Fruit fly (Drosophila melanogaster) whole organism, embryonic: ENCODE results near the gene CG5080.
A peak's percentile ranks its signal among the peaks of the same experiment; 100 is the strongest.

ENCODE experiments used
- Abd-B ChIP-seq: fragments of 200-800 bp; sonication (Bioruptor generic); optimal IDR thresholded peaks from 2 replicates; lab custom pipeline; 2018; ENCODE audit warnings: missing biosample characterization, mild to moderate bottlenecking, missing genetic modification characterization, moderate library complexity
- Ada2b ChIP-seq: fragments of 200-800 bp; sonication (Bioruptor generic); IDR thresholded peaks from 2 replicates; pipeline ENCODE4 v1.3.6; 2022; ENCODE audit warnings: missing biosample characterization, missing genetic modification characterization
- BEAF-32 ChIP-seq: fragments of 200-800 bp; sonication (Bioruptor generic); optimal IDR thresholded peaks from 3 replicates; lab custom pipeline; 2017; ENCODE audit warnings: missing biosample characterization, missing genetic modification characterization, mild to moderate bottlenecking, moderate library complexity, missing genetic modification reagents
- Blimp-1 ChIP-seq: fragments of 200-800 bp; sonication (Bioruptor generic); optimal IDR thresholded peaks from 3 replicates; lab custom pipeline; 2018; ENCODE audit warnings: missing biosample characterization, missing genetic modification characterization, mild to moderate bottlenecking, moderate library complexity, missing genetic modification reagents
- CG10431 ChIP-seq: fragments of 200-800 bp; sonication (Bioruptor generic); optimal IDR thresholded peaks from 3 replicates; lab custom pipeline; 2018; ENCODE audit warnings: missing biosample characterization, mild to moderate bottlenecking, missing genetic modification characterization
- CG10462 ChIP-seq: fragments of 200-800 bp; sonication (Bioruptor generic); optimal IDR thresholded peaks from 2 replicates; lab custom pipeline; 2016; ENCODE audit warnings: missing biosample characterization, missing genetic modification characterization
- CG10543 ChIP-seq: fragments of 200-800 bp; sonication (Bioruptor generic); optimal IDR thresholded peaks from 3 replicates; lab custom pipeline; 2017; ENCODE audit warnings: missing biosample characterization, mild to moderate bottlenecking, missing genetic modification characterization, moderate library complexity
- CG10959 ChIP-seq: fragments of 200-800 bp; sonication (Bioruptor generic); IDR thresholded peaks from 2 replicates; pipeline ENCODE4 v1.3.6; 2022; ENCODE audit warnings: missing biosample characterization, missing genetic modification characterization
- CG11093 ChIP-seq: fragments of 200-800 bp; sonication (Bioruptor generic); IDR thresholded peaks from 3 replicates; pipeline ENCODE4 v1.3.6; 2022; ENCODE audit warnings: missing biosample characterization, missing genetic modification characterization
- CG12659 ChIP-seq: fragments of 200-800 bp; sonication (Bioruptor generic); optimal IDR thresholded peaks from 3 replicates; lab custom pipeline; 2017; ENCODE audit warnings: mild to moderate bottlenecking, missing biosample characterization, missing genetic modification reagents, missing genetic modification characterization
- CG17385 ChIP-seq: fragments of 200-800 bp; sonication (Bioruptor generic); optimal IDR thresholded peaks from 3 replicates; lab custom pipeline; 2018; ENCODE audit warnings: missing biosample characterization, mild to moderate bottlenecking, missing genetic modification characterization
- CG2712 ChIP-seq: fragments of 200-800 bp; optimal IDR thresholded peaks from 3 replicates; lab custom pipeline; 2019; ENCODE audit warnings: missing biosample characterization, mild to moderate bottlenecking, missing genetic modification characterization, moderate library complexity
- CG4820 ChIP-seq: fragments of 200-800 bp; sonication (Bioruptor generic); optimal IDR thresholded peaks from 3 replicates; lab custom pipeline; 2016; ENCODE audit warnings: missing biosample characterization, missing genetic modification characterization
- CG6254 ChIP-seq: fragments of 200-800 bp; sonication (Bioruptor generic); optimal IDR thresholded peaks from 3 replicates; lab custom pipeline; 2017; ENCODE audit warnings: mild to moderate bottlenecking, missing biosample characterization, missing genetic modification reagents, missing genetic modification characterization
- CG6689 ChIP-seq: fragments of 200-800 bp; sonication (Bioruptor generic); IDR thresholded peaks from 2 replicates; pipeline ENCODE4 v1.3.6; 2022; ENCODE audit warnings: missing biosample characterization, missing genetic modification characterization
- CG7271 ChIP-seq: fragments of 200-800 bp; sonication (Bioruptor generic); optimal IDR thresholded peaks from 2 replicates; lab custom pipeline; 2018; ENCODE audit warnings: missing biosample characterization, mild to moderate bottlenecking, missing genetic modification characterization, moderate library complexity
- CG9797 ChIP-seq: fragments of 200-800 bp; sonication (Bioruptor generic); optimal IDR thresholded peaks from 3 replicates; lab custom pipeline; 2018; ENCODE audit warnings: missing biosample characterization, mild to moderate bottlenecking, missing genetic modification characterization
- Ets97D ChIP-seq: fragments of 200-800 bp; sonication (Bioruptor generic); optimal IDR thresholded peaks from 3 replicates; lab custom pipeline; 2016; ENCODE audit warnings: missing biosample characterization, missing genetic modification characterization
- HLH3B ChIP-seq: fragments of 200-800 bp; sonication (Bioruptor generic); IDR thresholded peaks from 2 replicates; pipeline ENCODE4 v1.3.6; 2022; ENCODE audit warnings: missing biosample characterization, missing genetic modification characterization
- Hey ChIP-seq: fragments of 200-800 bp; sonication (Bioruptor generic); optimal IDR thresholded peaks from 3 replicates; lab custom pipeline; 2018; ENCODE audit warnings: missing biosample characterization, mild to moderate bottlenecking, missing genetic modification characterization
- HmgZ ChIP-seq: fragments of 200-800 bp; sonication (Bioruptor generic); optimal IDR thresholded peaks from 2 replicates; lab custom pipeline; 2018; ENCODE audit warnings: missing biosample characterization, mild to moderate bottlenecking, missing genetic modification characterization
- Mrtf ChIP-seq: fragments of 200-800 bp; sonication (Bioruptor generic); IDR thresholded peaks from 3 replicates; pipeline ENCODE4 v1.3.6; 2022; ENCODE audit warnings: missing biosample characterization, missing genetic modification characterization
- NFAT ChIP-seq: fragments of 200-800 bp; sonication (Bioruptor generic); IDR thresholded peaks from 2 replicates; pipeline ENCODE4 v1.3.6; 2022; ENCODE audit warnings: missing biosample characterization, missing genetic modification characterization
- Oaz ChIP-seq: fragments of 200-800 bp; sonication (Bioruptor generic); IDR thresholded peaks from 2 replicates; pipeline ENCODE4 v1.3.6; 2022; ENCODE audit warnings: missing biosample characterization, missing genetic modification characterization
- Ravus ChIP-seq: fragments of 200-800 bp; sonication (Bioruptor generic); IDR thresholded peaks from 2 replicates; pipeline ENCODE4 v1.3.6; 2022; ENCODE audit warnings: missing biosample characterization, missing genetic modification characterization
- YL-1 ChIP-seq: fragments of 200-800 bp; sonication (Bioruptor generic); optimal IDR thresholded peaks from 3 replicates; lab custom pipeline; 2017; ENCODE audit warnings: missing biosample characterization, mild to moderate bottlenecking, missing genetic modification characterization
- al ChIP-seq: fragments of 200-800 bp; sonication (Bioruptor generic); IDR thresholded peaks from 2 replicates; pipeline ENCODE4 v1.3.6; 2022; ENCODE audit warnings: missing biosample characterization, missing genetic modification characterization
- ap ChIP-seq: fragments of 200-800 bp; sonication (Bioruptor generic); IDR thresholded peaks from 2 replicates; pipeline ENCODE4 v1.3.6; 2022; ENCODE audit warnings: missing biosample characterization, missing genetic modification characterization
- bbx ChIP-seq: fragments of 200-800 bp; sonication (Bioruptor generic); IDR thresholded peaks from 2 replicates; pipeline ENCODE4 v1.3.6; 2022; ENCODE audit warnings: missing biosample characterization, missing genetic modification characterization; ENCODE audit not compliant: partially characterized antibody
- da ChIP-seq: fragments of 200-800 bp; sonication (Bioruptor generic); optimal IDR thresholded peaks from 2 replicates; lab custom pipeline; 2016; ENCODE audit warnings: missing biosample characterization, missing genetic modification characterization
- dmrt11E ChIP-seq: fragments of 200-800 bp; sonication (Bioruptor generic); optimal IDR thresholded peaks from 3 replicates; lab custom pipeline; 2018; ENCODE audit warnings: missing biosample characterization, mild to moderate bottlenecking, missing genetic modification characterization, moderate library complexity
- esg ChIP-seq: fragments of 200-800 bp; sonication (Bioruptor generic); conservative IDR thresholded peaks from 2 replicates; pipeline ENCODE4 v1.3.6; 2022; ENCODE audit warnings: missing biosample characterization, missing genetic modification characterization
- ind ChIP-seq: fragments of 200-800 bp; sonication (Bioruptor generic); optimal IDR thresholded peaks from 3 replicates; lab custom pipeline; 2016; ENCODE audit warnings: missing biosample characterization, missing genetic modification characterization
- jing ChIP-seq: fragments of 200-800 bp; sonication (Bioruptor generic); optimal IDR thresholded peaks from 2 replicates; lab custom pipeline; 2018; ENCODE audit warnings: missing biosample characterization, mild to moderate bottlenecking, missing genetic modification characterization
- kah ChIP-seq: fragments of 200-800 bp; sonication (Bioruptor generic); optimal IDR thresholded peaks from 2 replicates; lab custom pipeline; 2018; ENCODE audit warnings: missing biosample characterization, mild to moderate bottlenecking, missing genetic modification characterization
- pum ChIP-seq: fragments of 200-800 bp; sonication (Bioruptor generic); optimal IDR thresholded peaks from 2 replicates; lab custom pipeline; 2016; ENCODE audit warnings: missing biosample characterization, missing genetic modification characterization
- row ChIP-seq: fragments of 200-800 bp; sonication (Bioruptor generic); IDR thresholded peaks from 3 replicates; pipeline ENCODE4 v1.3.6; 2022; ENCODE audit warnings: missing biosample characterization, missing genetic modification characterization
- schlank ChIP-seq: fragments of 200-800 bp; sonication (Bioruptor generic); optimal IDR thresholded peaks from 2 replicates; lab custom pipeline; 2018; ENCODE audit warnings: missing biosample characterization, mild to moderate bottlenecking, missing genetic modification characterization
- sd ChIP-seq: fragments of 200-800 bp; sonication (Bioruptor generic); optimal IDR thresholded peaks from 3 replicates; lab custom pipeline; 2018; ENCODE audit warnings: missing biosample characterization, mild to moderate bottlenecking, missing genetic modification characterization, moderate library complexity
- sens-2 ChIP-seq: fragments of 200-800 bp; sonication (Bioruptor generic); IDR thresholded peaks from 2 replicates; pipeline ENCODE4 v1.3.6; 2022; ENCODE audit warnings: missing biosample characterization, missing genetic modification characterization
- sim ChIP-seq: fragments of 200-800 bp; sonication (Bioruptor generic); IDR thresholded peaks from 2 replicates; pipeline ENCODE4 v1.3.6; 2022; ENCODE audit warnings: missing biosample characterization, missing genetic modification characterization
- sima ChIP-seq: fragments of 200-800 bp; sonication (Bioruptor generic); optimal IDR thresholded peaks from 2 replicates; lab custom pipeline; 2016; ENCODE audit warnings: missing biosample characterization, missing genetic modification characterization
- sisA ChIP-seq: fragments of 200-800 bp; sonication (Bioruptor generic); IDR thresholded peaks from 2 replicates; pipeline ENCODE4 v1.3.6; 2022; ENCODE audit warnings: missing biosample characterization, missing genetic modification characterization
- slou ChIP-seq: fragments of 200-800 bp; sonication (Bioruptor generic); optimal IDR thresholded peaks from 3 replicates; lab custom pipeline; 2016; ENCODE audit warnings: missing biosample characterization, missing genetic modification characterization
- slp2 ChIP-seq: fragments of 200-800 bp; sonication (Bioruptor generic); optimal IDR thresholded peaks from 2 replicates; lab custom pipeline; 2016; ENCODE audit warnings: missing biosample characterization, missing genetic modification characterization
- sqz ChIP-seq: fragments of 200-800 bp; sonication (Bioruptor generic); optimal IDR thresholded peaks from 3 replicates; lab custom pipeline; 2018; ENCODE audit warnings: missing biosample characterization, mild to moderate bottlenecking, missing genetic modification characterization
- wdn ChIP-seq: fragments of 200-800 bp; sonication (Bioruptor generic); IDR thresholded peaks from 2 replicates; pipeline ENCODE4 v1.3.6; 2022; ENCODE audit warnings: missing biosample characterization, missing genetic modification characterization
- z ChIP-seq: fragments of 200-800 bp; sonication (Bioruptor generic); IDR thresholded peaks from 3 replicates; pipeline ENCODE4 v1.3.6; 2022; ENCODE audit warnings: missing biosample characterization, missing genetic modification characterization
- zfh1 ChIP-seq: fragments of 200-800 bp; sonication (Bioruptor generic); IDR thresholded peaks from 3 replicates; pipeline ENCODE4 v1.3.6; 2022; ENCODE audit warnings: missing biosample characterization, missing genetic modification characterization

CG5080 gene

DNA sequence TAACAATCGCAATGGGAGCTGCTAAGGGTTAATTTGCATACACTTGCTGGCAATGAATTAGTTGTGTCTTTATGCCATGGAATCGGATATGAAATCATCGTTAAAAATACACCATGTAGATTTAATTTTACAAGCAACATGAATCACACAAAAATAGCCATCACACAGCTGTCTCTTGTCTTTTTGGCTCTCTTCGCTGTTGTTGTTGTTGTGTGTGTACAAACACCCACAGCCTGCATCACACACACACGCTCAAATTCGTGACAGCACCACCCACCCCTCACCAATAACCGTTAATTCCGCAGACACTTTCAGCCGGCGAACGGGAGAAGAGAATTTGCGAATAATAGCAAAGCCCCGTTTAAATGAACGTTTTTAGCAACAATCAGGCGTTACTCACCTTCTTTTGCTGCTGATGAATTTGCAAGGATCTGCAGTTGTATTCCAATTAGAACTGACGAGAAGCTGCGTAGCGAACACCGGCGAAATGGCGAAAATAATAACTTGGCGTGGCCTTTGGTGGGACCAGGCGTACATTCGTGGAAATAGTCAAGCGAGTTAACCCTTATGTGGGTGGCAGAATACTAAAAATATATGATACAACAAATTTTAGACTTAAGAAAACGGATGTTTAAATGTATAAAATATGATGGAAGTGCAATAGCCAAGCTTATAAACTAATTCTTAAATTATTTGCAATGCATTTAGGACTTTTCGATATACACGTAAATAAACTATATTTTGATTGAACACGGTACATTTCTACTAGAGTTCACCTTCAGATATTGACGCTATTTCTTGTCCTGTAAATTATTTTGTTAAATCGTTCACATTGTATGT is 5.8 kb downstream of the CG5080 start, which contains the start of gene capt (continued):
- TF ChIP-seq schlank (tag; lab: Kevin White, UChicago) = peak; percentile 27
- no peak for TF ChIP-seq Blimp-1 (GFP tag; lab: Kevin White, UChicago)
- TF ChIP-seq sqz (GFP tag; lab: Kevin White, UChicago) = no peak
- peak; percentile 2 for TF ChIP-seq CG10543 (GFP tag; lab: Kevin White, UChicago)
- TF ChIP-seq bbx (GFP tag; lab: Robert Waterston, UW) = peak; percentile 25; the same call in 1 of the 2 replicates
- TF ChIP-seq al (GFP tag; lab: Robert Waterston, UW) = peak; percentile 31; the same call in 1 of the 2 replicates
- TF ChIP-seq dmrt11E (tag; lab: Kevin White, UChicago) = peak; percentile 14
- TF ChIP-seq z (GFP tag; lab: Robert Waterston, UW) = 0 out of 3 replicates have a peak, but pooled peaks have one; percentile 3
- no peak for TF ChIP-seq CG7271 (tag; lab: Kevin White, UChicago)
- TF ChIP-seq HLH3B = peak; percentile 23; the same call in 1 of the 2 replicates
- no peak for TF ChIP-seq jing
- TF ChIP-seq NFAT (GFP tag; lab: Robert Waterston, UW) = peak; percentile 45; the same call in 1 of the 2 replicates
- peak; percentile 24 for TF ChIP-seq BEAF-32 (GFP tag; lab: Kevin White, UChicago)
- no peak for TF ChIP-seq YL-1 (GFP tag; lab: Kevin White, UChicago)
- TF ChIP-seq CG6689 (GFP tag; lab: Robert Waterston, UW) = peak; percentile 68
- no peak for TF ChIP-seq Hey
- TF ChIP-seq CG17385 (GFP tag; lab: Kevin White, UChicago) = peak; percentile 10
- TF ChIP-seq HmgZ = no peak
- TF ChIP-seq sens-2 (GFP tag; lab: Robert Waterston, UW) = no peak
- TF ChIP-seq Abd-B (GFP tag; lab: Kevin White, UChicago) = peak; percentile 46
- TF ChIP-seq CG2712 (tag; lab: Kevin White, UChicago) = peak; percentile 24
- TF ChIP-seq CG4820 (GFP tag; lab: Kevin White, UChicago) = peak; percentile 16
- TF ChIP-seq sisA = peak; percentile 21; the same call in 1 of the 2 replicates
- TF ChIP-seq sima (GFP tag; lab: Kevin White, UChicago) = no peak
- no peak for TF ChIP-seq Oaz (GFP tag; lab: Robert Waterston, UW)
- 0 out of 3 replicates have a peak, but pooled peaks have one; percentile 27 for TF ChIP-seq CG11093 (GFP tag; lab: Robert Waterston, UW)
- TF ChIP-seq CG9797 (GFP tag; lab: Kevin White, UChicago) = peak; percentile 53
- no peak for TF ChIP-seq ap
- peak; percentile 34; the same call in 1 of the 2 replicates for TF ChIP-seq Ada2b
- peak; percentile 31 for TF ChIP-seq esg
- TF ChIP-seq sd = no peak
- peak; percentile 52 for TF ChIP-seq ind
- no peak for TF ChIP-seq slou
- TF ChIP-seq da = no peak
- no peak for TF ChIP-seq Mrtf (GFP tag; lab: Robert Waterston, UW)
- TF ChIP-seq kah = peak; percentile 94
- TF ChIP-seq Ravus (GFP tag; lab: Robert Waterston, UW) = no peak
- TF ChIP-seq wdn (GFP tag; lab: Robert Waterston, UW) = no peak
- TF ChIP-seq CG6254 = no peak
- no peak for TF ChIP-seq Ets97D (GFP tag; lab: Kevin White, UChicago)
- TF ChIP-seq zfh1 (GFP tag; lab: Robert Waterston, UW) = 0 out of 3 replicates have a peak, but pooled peaks have one; percentile 30
- TF ChIP-seq CG12659 (GFP tag; lab: Kevin White, UChicago) = peak; percentile 28
- TF ChIP-seq pum (GFP tag; lab: Kevin White, UChicago) = no peak
- TF ChIP-seq CG10959 (GFP tag; lab: Robert Waterston, UW) = peak; percentile 89
- TF ChIP-seq sim (GFP tag; lab: Robert Waterston, UW) = no peak
- TF ChIP-seq CG10462 (GFP tag; lab: Kevin White, UChicago) = no peak
- peak; percentile 94 for TF ChIP-seq row (GFP tag; lab: Robert Waterston, UW)
- peak; percentile 18 for TF ChIP-seq slp2 (GFP tag; lab: Kevin White, UChicago)
- no peak for TF ChIP-seq CG10431 (GFP tag; lab: Kevin White, UChicago)
